Worm (Caenorhabditis elegans): Measurements from ENCODE around the gene ugt-44.

- TF ChIP-seq nhr-28 (tag; optimal IDR thresholded peaks at IDR 0.05) (no peak), ztf-11 (tag; optimal IDR thresholded peaks at IDR 0.05) (no peak), unc-39 (tag; optimal IDR thresholded peaks at IDR 0.05) (no peak), ceh-43 (GFP tag; optimal IDR thresholded peaks at IDR 0.05) (no peak), snpc-4 (tag; optimal IDR thresholded peaks at IDR 0.05) (no peak), lin-13 (tag; optimal IDR thresholded peaks at IDR 0.05) (no peak), blmp-1 (tag; optimal IDR thresholded peaks at IDR 0.05) (no peak), mep-1 (tag; optimal IDR thresholded peaks at IDR 0.05) (peak; percentile 7), flh-1 (GFP tag; optimal IDR thresholded peaks at IDR 0.05) (no peak), nhr-12 (tag; optimal IDR thresholded peaks at IDR 0.05) (no peak)
These were observed 30.4 kb downstream of the ugt-44 start for ce11 chrIV:10499948-10500356.
